Worm (Caenorhabditis elegans) whole organism, L1 larva: Measurements from ENCODE around the gene chdh-1.

Experiments used
- C04F5.9 ChIP-seq: sonication (generic microtip); optimal IDR thresholded peaks from 2 replicates; lab custom pipeline; 2016; ENCODE audit warnings: missing genetic modification characterization, missing compliant biosample characterization
- C16A3.4 ChIP-seq: fragments of 150-350 bp; optimal IDR thresholded peaks from 2 replicates; lab custom pipeline; 2014; ENCODE audit warnings: missing biosample characterization, missing genetic modification characterization
- C34B4.2 ChIP-seq: sonication (generic microtip); optimal IDR thresholded peaks from 2 replicates; lab custom pipeline; 2017; ENCODE audit warnings: mild to moderate bottlenecking, missing genetic modification characterization, missing compliant biosample characterization
- Y116A8C.19 ChIP-seq: sonication (generic microtip); optimal IDR thresholded peaks from 2 replicates; lab custom pipeline; 2016; ENCODE audit warnings: missing compliant biosample characterization, missing genetic modification characterization, borderline replicate concordance
- aha-1 ChIP-seq: fragments of 150-350 bp; optimal IDR thresholded peaks from 2 replicates; lab custom pipeline; 2014; ENCODE audit warnings: missing biosample characterization, missing genetic modification characterization
- alr-1 ChIP-seq: fragments of 200-800 bp; sonication (Bioruptor generic); optimal IDR thresholded peaks from 2 replicates; lab custom pipeline; 2018; ENCODE audit warnings: borderline replicate concordance, mild to moderate bottlenecking, missing genetic modification characterization, missing compliant biosample characterization
- aly-2 ChIP-seq: fragments of 150-350 bp; optimal IDR thresholded peaks from 2 replicates; lab custom pipeline; 2014; ENCODE audit warnings: missing biosample characterization, missing genetic modification characterization
- ama-1 ChIP-seq: fragments of 150-350 bp; optimal IDR thresholded peaks from 2 replicates; lab custom pipeline; 2014
- blmp-1 ChIP-seq: fragments of 150-350 bp; optimal IDR thresholded peaks from 2 replicates; lab custom pipeline; 2014; ENCODE audit warnings: missing biosample characterization, missing genetic modification characterization
- ceh-63 ChIP-seq: fragments of 200-800 bp; sonication (Bioruptor generic); optimal IDR thresholded peaks from 2 replicates; lab custom pipeline; 2018; ENCODE audit warnings: mild to moderate bottlenecking, missing genetic modification characterization, missing compliant biosample characterization
- ceh-82 ChIP-seq, 3 experiments: fragments of 150-350 bp in 1 of 3; sonication (generic microtip) in 2 of 3; optimal IDR thresholded peaks; 2 replicates each; lab custom pipeline; 2014 to 2017; ENCODE audit warnings: missing biosample characterization in 3 of 3, missing genetic modification characterization in 3 of 3
- ceh-90 ChIP-seq: sonication (generic microtip); optimal IDR thresholded peaks from 2 replicates; lab custom pipeline; 2016; ENCODE audit warnings: missing genetic modification characterization, missing compliant biosample characterization
- egl-13 ChIP-seq: sonication (generic microtip); optimal IDR thresholded peaks from 2 replicates; lab custom pipeline; 2016; ENCODE audit warnings: missing genotype, missing genetic modification reagents, missing genetic modification characterization, missing compliant biosample characterization
- egl-27 ChIP-seq, 2 experiments: fragments of 150-350 bp in 1 of 2; sonication (generic microtip); optimal IDR thresholded peaks; 3 replicates each; lab custom pipeline; 2017 to 2018; ENCODE audit warnings: missing biosample characterization in 2 of 2, missing genetic modification characterization in 2 of 2, missing genetic modification reagents in 2 of 2
- elt-2 ChIP-seq: sonication (generic microtip); optimal IDR thresholded peaks from 2 replicates; lab custom pipeline; 2016; ENCODE audit warnings: missing genetic modification characterization, mild to moderate bottlenecking, inconsistent platforms, missing compliant biosample characterization, missing genetic modification reagents
- elt-3 ChIP-seq, 6 experiments: fragments of 150-350 bp in 1 of 6; sonication (generic microtip); optimal IDR thresholded peaks; 2 replicates each; lab custom pipeline; 2017 to 2018; ENCODE audit warnings: missing biosample characterization in 6 of 6, missing genetic modification characterization in 6 of 6, inconsistent platforms in 1 of 6
- ets-5 ChIP-seq: fragments of 200-800 bp; sonication (Bioruptor generic); IDR thresholded peaks from 2 replicates; pipeline ENCODE4 v1.3.6; 2022; ENCODE audit warnings: missing genetic modification characterization, missing compliant biosample characterization
- fkh-8 ChIP-seq: sonication (generic microtip); optimal IDR thresholded peaks from 2 replicates; lab custom pipeline; 2016; ENCODE audit warnings: mild to moderate bottlenecking, missing genetic modification characterization, missing compliant biosample characterization
- fos-1 ChIP-seq: fragments of 150-350 bp; optimal IDR thresholded peaks from 2 replicates; lab custom pipeline; 2014; ENCODE audit warnings: missing biosample characterization, missing genetic modification characterization
- hlh-17 ChIP-seq: fragments of 200-800 bp; sonication (Bioruptor generic); optimal IDR thresholded peaks from 2 replicates; lab custom pipeline; 2018; ENCODE audit warnings: missing genetic modification characterization, mild to moderate bottlenecking, missing compliant biosample characterization, moderate library complexity, borderline replicate concordance
- isw-1 ChIP-seq: fragments of 200-800 bp; sonication (Bioruptor generic); IDR thresholded peaks from 2 replicates; pipeline ENCODE4 v1.3.6; 2022; ENCODE audit warnings: missing genetic modification characterization, missing compliant biosample characterization
- lin-13 ChIP-seq: fragments of 150-350 bp; optimal IDR thresholded peaks from 2 replicates; lab custom pipeline; 2014; ENCODE audit warnings: missing biosample characterization, missing genetic modification reagents, missing genetic modification characterization
- lin-39 ChIP-seq: fragments of 150-350 bp; optimal IDR thresholded peaks from 2 replicates; lab custom pipeline; 2014; ENCODE audit warnings: missing biosample characterization, missing genetic modification reagents, missing genetic modification characterization
- nhr-12 ChIP-seq: sonication (generic microtip); optimal IDR thresholded peaks from 2 replicates; lab custom pipeline; 2017; ENCODE audit warnings: missing biosample characterization, missing genetic modification characterization
- nhr-19 ChIP-seq: fragments of 200-800 bp; sonication (Bioruptor generic); conservative IDR thresholded peaks from 2 replicates; pipeline ENCODE4 v1.3.6; 2022; ENCODE audit warnings: missing genetic modification characterization, missing compliant biosample characterization
- nhr-20 ChIP-seq: sonication (generic microtip); optimal IDR thresholded peaks from 2 replicates; lab custom pipeline; 2016; ENCODE audit warnings: mild to moderate bottlenecking, missing genetic modification characterization, missing compliant biosample characterization
- nhr-28 ChIP-seq: fragments of 150-350 bp; optimal IDR thresholded peaks from 2 replicates; lab custom pipeline; 2014; ENCODE audit warnings: missing biosample characterization, missing genetic modification characterization
- pag-3 ChIP-seq: sonication (generic microtip); optimal IDR thresholded peaks from 2 replicates; lab custom pipeline; 2017; ENCODE audit warnings: missing genetic modification characterization, mild to moderate bottlenecking, missing compliant biosample characterization, antibody characterized with exemption, borderline replicate concordance; ENCODE audit not compliant: insufficient read depth
- pax-3 ChIP-seq: fragments of 200-800 bp; sonication (Bioruptor generic); optimal IDR thresholded peaks from 2 replicates; lab custom pipeline; 2018; ENCODE audit warnings: mild to moderate bottlenecking, missing genetic modification characterization, moderate library complexity, missing compliant biosample characterization
- pqm-1 ChIP-seq: sonication (generic microtip); optimal IDR thresholded peaks from 3 replicates; lab custom pipeline; 2017; ENCODE audit warnings: missing biosample characterization, missing genetic modification characterization
- rnt-1 ChIP-seq: sonication (generic microtip); optimal IDR thresholded peaks from 2 replicates; lab custom pipeline; 2016; ENCODE audit warnings: mild to moderate bottlenecking, missing genetic modification characterization, moderate library complexity, missing compliant biosample characterization
- skn-1 ChIP-seq: fragments of 150-350 bp; optimal IDR thresholded peaks from 2 replicates; lab custom pipeline; 2014; ENCODE audit warnings: missing biosample characterization, missing genetic modification characterization
- sox-4 ChIP-seq: sonication (generic microtip); optimal IDR thresholded peaks from 2 replicates; lab custom pipeline; 2016; ENCODE audit warnings: missing genetic modification characterization, missing compliant biosample characterization
- sup-37 ChIP-seq: fragments of 200-800 bp; sonication (Bioruptor generic); optimal IDR thresholded peaks from 2 replicates; lab custom pipeline; 2018; ENCODE audit warnings: mild to moderate bottlenecking, missing genetic modification characterization, missing compliant biosample characterization
- swsn-7 ChIP-seq: sonication (generic microtip); optimal IDR thresholded peaks from 2 replicates; lab custom pipeline; 2016; ENCODE audit warnings: missing genetic modification characterization, missing compliant biosample characterization
- tbx-2 ChIP-seq: sonication (generic microtip); optimal IDR thresholded peaks from 2 replicates; lab custom pipeline; 2016; ENCODE audit warnings: missing genetic modification characterization, missing compliant biosample characterization
- unc-130 ChIP-seq: fragments of 150-350 bp; optimal IDR thresholded peaks from 2 replicates; lab custom pipeline; 2017; ENCODE audit warnings: missing biosample characterization, missing genetic modification characterization, inconsistent platforms
- unc-62 ChIP-seq: fragments of 150-350 bp; optimal IDR thresholded peaks from 2 replicates; lab custom pipeline; 2014; ENCODE audit warnings: missing biosample characterization, missing genetic modification reagents, missing genetic modification characterization
- unc-86 ChIP-seq: sonication (generic microtip); optimal IDR thresholded peaks from 2 replicates; lab custom pipeline; 2016; ENCODE audit warnings: missing genetic modification characterization, missing compliant biosample characterization
- unc-98 ChIP-seq: fragments of 200-800 bp; sonication (Bioruptor generic); IDR thresholded peaks from 2 replicates; pipeline ENCODE4 v1.3.6; 2022; ENCODE audit warnings: missing genetic modification characterization, missing compliant biosample characterization
- xbp-1 ChIP-seq: sonication (generic microtip); optimal IDR thresholded peaks from 2 replicates; lab custom pipeline; 2016; ENCODE audit warnings: missing genetic modification characterization, missing compliant biosample characterization
- ztf-11 ChIP-seq, 2 experiments: sonication (generic microtip); optimal IDR thresholded peaks; 2 replicates each; lab custom pipeline; 2016 to 2017; ENCODE audit warnings: missing genetic modification characterization in 2 of 2, missing biosample characterization in 1 of 2, missing compliant biosample characterization in 1 of 2

The chdh-1 gene

ce11 chrII:8695783-8696182 lies 2.9 kb downstream of the chdh-1 start, which contains the start of gene C34C6.10:
Gene C34C6.10 (minus strand): TSS chrII:8695883.
- TF ChIP-seq xbp-1 (tag; lab: Kevin White, UChicago) = no peak
- no peak for TF ChIP-seq nhr-20
- no peak for TF ChIP-seq rnt-1 (tag; lab: Kevin White, UChicago)
- no peak for TF ChIP-seq pag-3 (tag; lab: Kevin White, UChicago)
- no peak for TF ChIP-seq ceh-90 (tag; lab: Kevin White, UChicago)
- TF ChIP-seq egl-27 (tag; optimal IDR thresholded peaks at IDR 0.05; lab: Kevin White, UChicago) = no peak
- TF ChIP-seq Y116A8C.19 (tag; lab: Kevin White, UChicago) = no peak
- TF ChIP-seq aha-1 = no peak
- no peak for TF ChIP-seq pqm-1 (tag; lab: Kevin White, UChicago)
- TF ChIP-seq hlh-17 = no peak

DNA sequence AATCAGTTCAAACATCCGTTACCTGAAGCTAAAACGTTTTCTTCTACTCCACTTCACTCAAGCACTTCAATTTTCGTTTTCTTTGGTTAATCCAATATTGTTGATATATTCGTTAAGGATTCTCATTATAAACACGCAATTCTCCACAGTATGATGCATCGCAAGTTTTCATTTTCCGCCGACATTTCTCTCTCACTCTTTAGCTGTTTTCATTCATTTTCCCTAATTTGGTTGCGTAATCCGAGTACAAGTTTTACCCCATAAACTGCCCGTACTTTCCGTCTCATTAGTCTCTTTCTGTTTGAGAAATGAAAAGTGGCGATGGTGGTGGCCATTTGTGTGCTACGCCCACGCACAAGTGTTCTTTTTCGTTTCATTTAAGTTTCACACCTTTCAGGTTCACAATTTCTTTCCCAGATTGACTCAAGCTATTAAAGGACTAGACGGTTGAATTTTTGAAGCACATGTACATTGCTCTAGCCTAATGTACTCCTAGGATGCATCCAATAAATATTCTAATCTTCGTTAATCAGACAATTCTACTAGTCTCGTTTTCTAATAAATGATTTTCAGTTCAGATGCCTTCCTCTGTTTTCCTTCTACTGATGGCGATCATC lies 7.3 kb downstream of the chdh-1 start, which contains the start of gene C34C6.3:
Gene C34C6.3, plus strand, starts transcription at position 567 of the 617 bp plus-strand sequence.
- TF ChIP-seq blmp-1 (tag; lab: Kevin White, UChicago) (peak; percentile 90), ceh-82 (tag; optimal IDR thresholded peaks at IDR 0.05; lab: Kevin White, UChicago) (no peak)

ce11 chrII:8685623-8686022 lies 13.1 kb downstream of the chdh-1 start, which contains the start of gene C34C6.9:
Gene C34C6.9 (plus strand): TSS chrII:8685923.
- no peak for TF ChIP-seq rnt-1 (tag; lab: Kevin White, UChicago)
- TF ChIP-seq, all 84 proteins: peak for 0

- no peak for TF ChIP-seq skn-1 (tag; lab: Kevin White, UChicago)
Measured at ce11 chrII:8684824-8685223, 13.9 kb downstream of the chdh-1 start, which contains the start of gene hgap-2. Gene hgap-2 (minus strand): TSS chrII:8684924.

ce11 chrII:8683933-8684332 lies 14.8 kb downstream of the chdh-1 start:
- TF ChIP-seq alr-1 (tag; lab: Kevin White, UChicago) = no peak
- no peak for TF ChIP-seq sup-37 (GFP tag; lab: Kevin White, UChicago)
- no peak for TF ChIP-seq fos-1
- TF ChIP-seq elt-2 (tag; lab: Kevin White, UChicago) = no peak
- TF ChIP-seq ceh-63 (GFP tag; lab: Kevin White, UChicago) = no peak
- no peak for TF ChIP-seq nhr-28
- peak; percentile 21; the same call in 1 of the 2 replicates for TF ChIP-seq nhr-19 (GFP tag; lab: Robert Waterston, UW)
- TF ChIP-seq unc-62 (GFP tag; lab: Kevin White, UChicago) = no peak
- no peak for TF ChIP-seq nhr-12 (tag; lab: Kevin White, UChicago)
- TF ChIP-seq sox-4 (tag; lab: Kevin White, UChicago) = no peak
- TF ChIP-seq pax-3 (tag; lab: Kevin White, UChicago) = no peak
- TF ChIP-seq hlh-17 = no peak
- TF ChIP-seq C34B4.2 = no peak
- no peak for TF ChIP-seq aha-1
- TF ChIP-seq ama-1 (lab: Kevin White, UChicago) = no peak
- TF ChIP-seq lin-13 (GFP tag; lab: Kevin White, UChicago) = peak; percentile 5
- TF ChIP-seq rnt-1 (tag; lab: Kevin White, UChicago) = peak; percentile 74
- TF ChIP-seq egl-27 (tag; optimal IDR thresholded peaks at IDR 0.05; lab: Kevin White, UChicago) = no peak
- no peak for TF ChIP-seq aly-2
- TF ChIP-seq isw-1 (GFP tag; lab: Robert Waterston, UW) = peak; percentile 37
- TF ChIP-seq lin-39 = peak; percentile 18
- TF ChIP-seq egl-13 = peak; percentile 21
- TF ChIP-seq xbp-1 (tag; lab: Kevin White, UChicago) = peak; percentile 46
- TF ChIP-seq Y116A8C.19 (tag; lab: Kevin White, UChicago) = no peak
- peak; percentile 53 for TF ChIP-seq C16A3.4 (tag; lab: Kevin White, UChicago)
- TF ChIP-seq tbx-2 (tag; lab: Kevin White, UChicago) = no peak
- peak in 1 of 2 experiments; percentile 24 for TF ChIP-seq ztf-11 (tag; optimal IDR thresholded peaks at IDR 0.05; lab: Kevin White, UChicago)
- peak; percentile 50 for TF ChIP-seq unc-86 (tag; lab: Kevin White, UChicago)
- no peak for TF ChIP-seq elt-3 (tag; optimal IDR thresholded peaks at IDR 0.05; lab: Kevin White, UChicago)
- peak; percentile 4 for TF ChIP-seq C04F5.9 (tag; lab: Kevin White, UChicago)
- peak; percentile 67 for TF ChIP-seq swsn-7 (tag; lab: Kevin White, UChicago)
- TF ChIP-seq unc-98 (GFP tag; lab: Robert Waterston, UW) = no peak
- TF ChIP-seq unc-130 (tag; lab: Kevin White, UChicago) = peak; percentile 63
- TF ChIP-seq fkh-8 (tag; lab: Kevin White, UChicago) = peak; percentile 42
- TF ChIP-seq ets-5 = no peak
- TF ChIP-seq nhr-20 = peak; percentile 56
